Worm (Caenorhabditis elegans): ENCODE data around the gene sde-2.

Gene sde-2

DNA sequence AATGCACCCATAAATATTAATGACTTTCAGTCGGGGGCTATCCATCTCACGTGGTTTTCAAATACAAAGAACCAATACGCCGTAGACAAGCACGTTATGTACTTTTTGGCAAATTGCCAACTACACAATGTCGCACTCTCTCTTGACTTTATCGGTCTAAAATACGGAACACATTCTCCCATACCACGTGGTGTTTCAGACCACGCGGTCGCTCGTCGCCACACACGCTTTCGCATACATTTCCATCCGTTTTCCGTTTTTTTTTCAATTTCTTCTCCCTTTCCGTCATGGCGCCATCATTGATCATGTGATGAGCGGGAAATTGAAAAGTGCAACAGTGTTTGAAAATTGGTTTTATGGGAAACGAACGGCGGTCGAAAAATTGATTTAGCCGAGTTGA, 31.2 kb downstream of the sde-2 start:
- TF ChIP-seq ztf-16 (tag; optimal IDR thresholded peaks at IDR 0.05) = no peak
- TF ChIP-seq ceh-48 (tag; optimal IDR thresholded peaks at IDR 0.05) = no peak
- TF ChIP-seq hlh-30 (tag; optimal IDR thresholded peaks at IDR 0.05; ENCODE audit: insufficient read depth) = peak; percentile 87

DNA sequence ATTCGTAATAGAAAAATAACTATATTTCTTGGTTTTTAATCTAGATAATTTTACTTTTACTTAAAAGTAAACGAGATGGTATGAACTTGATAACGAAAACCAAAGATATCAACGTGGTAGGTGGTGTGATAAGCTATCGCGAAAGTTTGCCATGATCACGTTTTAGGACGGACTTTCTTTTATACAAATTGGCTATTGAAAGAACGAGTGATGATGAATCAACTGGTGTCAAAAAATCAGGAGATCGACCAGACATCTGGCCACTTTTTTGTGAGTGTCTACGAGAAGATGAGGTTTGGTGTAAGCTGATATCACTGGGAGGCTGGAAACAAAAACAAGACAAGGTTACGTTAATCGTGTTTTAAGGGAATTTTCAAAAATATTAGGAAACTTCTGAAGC, 31.8 kb downstream of the sde-2 start:
- no peak for TF ChIP-seq eyg-1 (tag; optimal IDR thresholded peaks at IDR 0.05)
- peak; percentile 54 for TF ChIP-seq elt-2 (tag; optimal IDR thresholded peaks at IDR 0.05)

DNA sequence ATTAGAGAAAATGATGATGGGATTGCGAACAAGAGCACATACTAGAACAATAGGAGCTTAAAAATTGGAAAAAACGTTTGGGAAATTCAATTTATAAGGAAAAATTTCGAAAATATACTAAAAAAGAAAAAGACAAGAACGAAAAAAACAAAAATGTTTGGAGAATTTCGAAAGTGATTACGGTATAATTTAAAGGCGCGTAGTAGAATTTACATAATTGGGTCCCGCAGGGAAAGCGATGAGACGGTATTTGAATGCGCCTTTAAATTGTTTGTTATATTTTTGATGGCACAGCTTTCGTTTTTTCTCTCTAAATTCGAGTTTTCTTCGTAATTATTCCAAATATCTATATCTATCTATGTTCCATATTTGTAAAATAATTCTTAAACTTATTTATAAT, 32.7 kb downstream of the sde-2 start:
- TF ChIP-seq dmd-4 (tag; optimal IDR thresholded peaks at IDR 0.05; ENCODE audit: borderline replicate concordance) (no peak), syd-9 (tag; optimal IDR thresholded peaks at IDR 0.05) (no peak), ceh-6 (GFP tag; optimal IDR thresholded peaks at IDR 0.05) (no peak), ceh-45 (GFP tag; IDR thresholded peaks at IDR 0.05) (no peak), gmeb-2 (tag; optimal IDR thresholded peaks at IDR 0.05) (no peak), unc-55 (GFP tag; optimal IDR thresholded peaks at IDR 0.05) (no peak), unc-42 (tag; optimal IDR thresholded peaks at IDR 0.05) (no peak), pat-9 (tag; optimal IDR thresholded peaks at IDR 0.05) (no peak), ref-2 (tag; optimal IDR thresholded peaks at IDR 0.05) (no peak), C08G9.2 (tag; optimal IDR thresholded peaks at IDR 0.05) (no peak)

DNA sequence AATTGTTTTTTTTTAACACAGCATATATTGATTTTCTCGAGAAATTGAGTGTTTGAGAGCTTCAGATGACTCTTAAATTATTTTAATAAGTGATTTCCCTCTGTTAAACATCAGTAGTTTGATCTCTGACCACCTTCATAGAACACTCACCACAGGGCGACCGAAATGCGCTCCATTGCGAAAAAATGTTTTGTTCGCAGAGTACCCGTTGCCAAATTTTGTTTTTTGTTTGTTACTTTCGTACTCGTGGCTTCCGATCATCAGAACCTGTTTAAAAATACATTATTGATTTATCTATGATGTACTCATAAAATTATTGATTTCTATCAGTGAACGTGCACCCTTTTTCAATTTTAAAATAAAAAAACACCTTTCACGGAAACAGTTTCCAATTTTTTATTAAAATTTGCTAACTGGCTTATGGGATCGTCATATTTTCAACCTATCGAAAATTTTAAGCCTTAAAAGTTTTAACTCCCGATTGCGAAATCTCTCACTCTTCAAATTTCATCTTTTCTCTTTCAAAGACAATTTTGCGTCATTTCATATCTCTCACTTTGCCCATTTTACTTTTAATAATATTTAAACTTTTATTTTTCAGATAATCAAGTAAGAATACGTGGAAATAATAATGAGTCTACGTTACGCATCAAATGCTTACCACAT, 33.4 kb downstream of the sde-2 start, which contains the start of gene letm-1:
TSS of gene letm-1 (plus strand) at position 598 of the 666 bp plus-strand sequence.
- TF ChIP-seq sox-2 (GFP tag; IDR thresholded peaks at IDR 0.05) (no peak), eyg-1 (tag; optimal IDR thresholded peaks at IDR 0.05) (no peak), pag-3 (tag; optimal IDR thresholded peaks at IDR 0.05; ENCODE audit: borderline replicate concordance) (no peak), tbx-2 (tag; optimal IDR thresholded peaks at IDR 0.05) (peak; percentile 11)

DNA sequence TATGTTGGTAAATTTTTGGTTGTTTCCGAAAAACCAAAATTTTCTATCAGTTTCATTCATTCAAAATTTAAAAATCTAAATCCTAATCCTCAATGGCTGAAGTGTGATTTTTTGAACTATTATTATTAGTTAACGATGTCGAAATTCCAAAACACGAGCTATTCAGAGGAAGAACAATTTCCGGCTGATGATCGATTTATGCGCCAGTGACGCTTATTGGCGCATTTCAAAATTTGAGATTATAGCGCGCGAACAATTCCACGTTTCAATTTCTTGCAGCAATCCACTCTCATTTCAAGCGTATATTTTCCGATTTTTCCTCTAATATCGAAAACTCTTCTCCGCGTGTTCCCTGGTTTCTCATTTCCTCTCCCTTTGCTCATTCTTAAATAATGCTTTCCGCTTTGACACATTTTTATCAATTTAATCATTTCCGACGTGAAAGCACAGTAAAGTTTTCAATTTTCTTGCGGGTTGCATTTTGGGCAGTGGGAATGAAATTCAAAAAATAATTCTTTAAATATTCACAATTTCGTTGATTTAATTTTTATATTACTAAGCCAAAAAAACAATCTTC, 37.1 kb downstream of the sde-2 start:
- TF ChIP-seq C38D4.7 (GFP tag; optimal IDR thresholded peaks at IDR 0.05) (no peak), ahr-1 (tag; optimal IDR thresholded peaks at IDR 0.05) (no peak), syd-9 (tag; optimal IDR thresholded peaks at IDR 0.05) (no peak), T23F11.4 (GFP tag; optimal IDR thresholded peaks at IDR 0.05) (no peak), ceh-22 (tag; optimal IDR thresholded peaks at IDR 0.05) (no peak), pha-2 (tag; optimal IDR thresholded peaks at IDR 0.05) (no peak), tbx-2 (tag; optimal IDR thresholded peaks at IDR 0.05) (no peak), ceh-31 (tag; optimal IDR thresholded peaks at IDR 0.05) (no peak), ceh-14 (tag; optimal IDR thresholded peaks at IDR 0.05) (no peak), ceh-18 (tag; optimal IDR thresholded peaks at IDR 0.05) (no peak), elt-4 (tag; optimal IDR thresholded peaks at IDR 0.05) (no peak), pqm-1 (tag; optimal IDR thresholded peaks at IDR 0.05) (no peak)

DNA sequence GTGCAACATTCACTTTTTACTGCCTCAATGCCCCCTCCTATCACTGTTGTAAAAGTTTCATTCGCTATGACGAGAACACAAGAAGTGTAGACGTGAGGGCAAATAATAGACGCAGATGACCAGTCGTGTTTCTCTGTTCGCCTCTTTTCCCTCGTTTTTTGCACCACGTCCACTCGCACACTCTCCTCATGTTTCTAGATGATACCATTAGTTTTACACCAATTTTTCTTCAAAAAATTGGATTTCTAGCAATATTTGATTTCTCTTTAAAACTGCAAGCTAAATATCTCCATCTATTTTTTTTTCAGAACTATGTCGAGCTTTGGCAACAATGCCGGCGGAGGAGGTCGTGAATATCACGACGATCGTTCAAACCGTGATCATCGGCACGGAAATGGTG, 37.7 kb downstream of the sde-2 start, which contains the start of gene rde-12:
TSS of gene rde-12 (plus strand) at position 301 of the 400 bp plus-strand sequence.
- TF ChIP-seq syd-9 (tag; optimal IDR thresholded peaks at IDR 0.05) (no peak), pros-1 (tag; optimal IDR thresholded peaks at IDR 0.05) (no peak), lim-6 (tag; optimal IDR thresholded peaks at IDR 0.05) (no peak), ztf-16 (tag; optimal IDR thresholded peaks at IDR 0.05) (no peak), eyg-1 (tag; optimal IDR thresholded peaks at IDR 0.05) (no peak), pha-4 (tag; optimal IDR thresholded peaks at IDR 0.05) (no peak), ceh-31 (tag; optimal IDR thresholded peaks at IDR 0.05) (no peak), pag-3 (tag; optimal IDR thresholded peaks at IDR 0.05; ENCODE audit: borderline replicate concordance) (no peak), hlh-13 (GFP tag; optimal IDR thresholded peaks at IDR 0.05) (no peak), K02D7.2 (tag; optimal IDR thresholded peaks at IDR 0.05) (no peak), ceh-34 (tag; optimal IDR thresholded peaks at IDR 0.05) (no peak), ceh-30 (tag; optimal IDR thresholded peaks at IDR 0.05) (no peak), dve-1 (tag; optimal IDR thresholded peaks at IDR 0.05) (no peak)

Data from whole organism, late embryonic.